Worm (Caenorhabditis elegans): ENCODE results near the gene fbxb-72.

- no peak for TF ChIP-seq nhr-11 (tag; optimal IDR thresholded peaks at IDR 0.05)
- TF ChIP-seq ZK546.5 (tag; optimal IDR thresholded peaks at IDR 0.05) = no peak
- TF ChIP-seq ama-1 (optimal IDR thresholded peaks at IDR 0.05) = no peak
- no peak for TF ChIP-seq pqm-1 (tag; optimal IDR thresholded peaks at IDR 0.05)
- TF ChIP-seq lin-15B (tag; optimal IDR thresholded peaks at IDR 0.05) = no peak
- no peak for TF ChIP-seq elt-3 (tag; optimal IDR thresholded peaks at IDR 0.05)
- TF ChIP-seq snpc-4 (tag; optimal IDR thresholded peaks at IDR 0.05) = no peak
- TF ChIP-seq mml-1 (tag; optimal IDR thresholded peaks at IDR 0.05) = no peak
- TF ChIP-seq egl-27 (tag; optimal IDR thresholded peaks at IDR 0.05) = no peak
- TF ChIP-seq nhr-67 (tag; optimal IDR thresholded peaks at IDR 0.05) = no peak
- no peak for TF ChIP-seq eor-1 (tag; optimal IDR thresholded peaks at IDR 0.05)
- no peak for TF ChIP-seq ztf-11 (tag; optimal IDR thresholded peaks at IDR 0.05)
- TF ChIP-seq ceh-28 (tag; optimal IDR thresholded peaks at IDR 0.05) = no peak
These were observed 4.0 kb downstream of the fbxb-72 start, which contains the start of gene srbc-40 for ce11 chrV:719731-720130.

Data from whole organism, L3 larva.